Fruit fly (Drosophila melanogaster) whole organism, embryonic: ENCODE results near the gene GlyRS.

Experiments used
- Awh ChIP-seq: fragments of 200-800 bp; sonication (Bioruptor generic); IDR thresholded peaks from 2 replicates; pipeline ENCODE4, ENCODE4 v1.3.6; 2022; ENCODE audit warnings: missing biosample characterization, missing genetic modification characterization
- Bdp1 ChIP-seq: fragments of 200-800 bp; sonication (Bioruptor generic); optimal IDR thresholded peaks from 3 replicates; lab custom pipeline; 2016; ENCODE audit warnings: missing biosample characterization, missing genetic modification characterization
- CG10209 ChIP-seq: fragments of 200-800 bp; sonication (Bioruptor generic); optimal IDR thresholded peaks from 3 replicates; lab custom pipeline; 2017; ENCODE audit warnings: missing biosample characterization, mild to moderate bottlenecking, missing genetic modification characterization, missing genetic modification reagents
- CG11723 ChIP-seq: fragments of 200-800 bp; sonication (Bioruptor generic); optimal IDR thresholded peaks from 2 replicates; lab custom pipeline; 2017; ENCODE audit warnings: missing biosample characterization, mild to moderate bottlenecking, missing genetic modification characterization
- CG12155 ChIP-seq: fragments of 200-800 bp; sonication (Bioruptor generic); optimal IDR thresholded peaks from 3 replicates; lab custom pipeline; 2016; ENCODE audit warnings: missing biosample characterization, missing genetic modification characterization
- CG12299 ChIP-seq: fragments of 200-800 bp; sonication (Bioruptor generic); optimal IDR thresholded peaks from 2 replicates; lab custom pipeline; 2018; ENCODE audit warnings: missing biosample characterization, mild to moderate bottlenecking, missing genetic modification characterization
- CG1233 ChIP-seq: fragments of 200-800 bp; sonication (Bioruptor generic); optimal IDR thresholded peaks from 4 replicates; lab custom pipeline; 2018; ENCODE audit warnings: missing biosample characterization, mild to moderate bottlenecking, missing genetic modification characterization
- CG1603 ChIP-seq: fragments of 200-800 bp; sonication (Bioruptor generic); optimal IDR thresholded peaks from 2 replicates; lab custom pipeline; 2019; ENCODE audit warnings: missing biosample characterization, mild to moderate bottlenecking, missing genetic modification characterization, moderate library complexity
- CG16815 ChIP-seq: fragments of 200-800 bp; sonication (Bioruptor generic); optimal IDR thresholded peaks from 3 replicates; lab custom pipeline; 2017; ENCODE audit warnings: missing biosample characterization, mild to moderate bottlenecking, missing genetic modification characterization
- CG17186 ChIP-seq: fragments of 200-800 bp; sonication (Bioruptor generic); optimal IDR thresholded peaks from 3 replicates; lab custom pipeline; 2017; ENCODE audit warnings: missing biosample characterization, missing genetic modification reagents, missing genetic modification characterization
- CG17328 ChIP-seq: fragments of 200-800 bp; sonication (Bioruptor generic); IDR thresholded peaks from 2 replicates; pipeline ENCODE4 v1.3.6; 2022; ENCODE audit warnings: missing biosample characterization, missing genetic modification characterization
- CG17361 ChIP-seq: fragments of 200-800 bp; sonication (Bioruptor generic); IDR thresholded peaks from 3 replicates; pipeline ENCODE4 v1.3.6; 2022; ENCODE audit warnings: missing biosample characterization, missing genetic modification characterization
- CG17912 ChIP-seq: fragments of 200-800 bp; sonication (Bioruptor generic); optimal IDR thresholded peaks from 2 replicates; lab custom pipeline; 2018; ENCODE audit warnings: missing biosample characterization, mild to moderate bottlenecking, missing genetic modification characterization
- CG1792 ChIP-seq: fragments of 200-800 bp; sonication (Bioruptor generic); optimal IDR thresholded peaks from 2 replicates; lab custom pipeline; 2016; ENCODE audit warnings: missing biosample characterization, missing genetic modification characterization
- CG2116 ChIP-seq: fragments of 200-800 bp; sonication (Bioruptor generic); optimal IDR thresholded peaks from 3 replicates; lab custom pipeline; 2018; ENCODE audit warnings: missing biosample characterization, mild to moderate bottlenecking, missing genetic modification characterization
- CG2199 ChIP-seq: fragments of 200-800 bp; sonication (Bioruptor generic); IDR thresholded peaks from 3 replicates; pipeline ENCODE4 v1.3.6; 2022; ENCODE audit warnings: missing biosample characterization, missing genetic modification characterization
- CG32772 ChIP-seq: fragments of 200-800 bp; sonication (Bioruptor generic); IDR thresholded peaks from 2 replicates; pipeline ENCODE4 v1.3.6; 2022; ENCODE audit warnings: missing biosample characterization, missing genetic modification characterization
- CG4707 ChIP-seq: fragments of 200-800 bp; sonication (Bioruptor generic); optimal IDR thresholded peaks from 2 replicates; lab custom pipeline; 2018; ENCODE audit warnings: missing biosample characterization, mild to moderate bottlenecking, missing genetic modification characterization, moderate library complexity
- CG6272 ChIP-seq: fragments of 200-800 bp; sonication (Bioruptor generic); IDR thresholded peaks from 2 replicates; pipeline ENCODE4 v1.3.6; 2022; ENCODE audit warnings: missing biosample characterization, missing genetic modification characterization
- Dbx ChIP-seq: fragments of 200-800 bp; sonication (Bioruptor generic); IDR thresholded peaks from 3 replicates; pipeline ENCODE4 v1.3.6; 2022; ENCODE audit warnings: missing biosample characterization, missing genetic modification characterization
- Deaf1 ChIP-seq: fragments of 200-800 bp; optimal IDR thresholded peaks from 3 replicates; lab custom pipeline; 2019; ENCODE audit warnings: missing biosample characterization, mild to moderate bottlenecking, missing genetic modification characterization, moderate library complexity
- Dek ChIP-seq: fragments of 200-800 bp; sonication (Bioruptor generic); optimal IDR thresholded peaks from 3 replicates; lab custom pipeline; 2019; ENCODE audit warnings: missing biosample characterization, mild to moderate bottlenecking, missing genetic modification characterization, moderate library complexity
- Doc2 ChIP-seq: fragments of 200-800 bp; sonication (Bioruptor generic); IDR thresholded peaks from 2 replicates; pipeline ENCODE4 v1.3.6; 2022; ENCODE audit warnings: missing biosample characterization, missing genetic modification characterization
- Dref ChIP-seq: fragments of 200-800 bp; sonication (Bioruptor generic); IDR thresholded peaks from 2 replicates; pipeline ENCODE4 v1.3.6; 2022; ENCODE audit warnings: missing biosample characterization, missing genetic modification characterization
- Eip74EF ChIP-seq, 2 experiments: fragments of 200-800 bp in 1 of 2; fragments of >200 bp in 1 of 2; sonication (Bioruptor generic) in 1 of 2; optimal IDR thresholded peaks; 2 replicates each; lab custom pipeline; 2017 to 2019; ENCODE audit warnings: missing biosample characterization in 2 of 2, missing genetic modification characterization in 2 of 2, mild to moderate bottlenecking in 1 of 2, moderate library complexity in 1 of 2
- HLH54F ChIP-seq: fragments of 200-800 bp; sonication (Bioruptor generic); optimal IDR thresholded peaks from 3 replicates; lab custom pipeline; 2016; ENCODE audit warnings: missing biosample characterization, missing genetic modification characterization
- Hand ChIP-seq: fragments of 200-800 bp; sonication (Bioruptor generic); optimal IDR thresholded peaks from 2 replicates; lab custom pipeline; 2017; ENCODE audit warnings: mild to moderate bottlenecking, missing biosample characterization, missing genetic modification reagents, missing genetic modification characterization
- Hr51 ChIP-seq, 2 experiments: fragments of 200-800 bp; sonication (Bioruptor generic); optimal IDR thresholded peaks; 2 replicates in 1 of 2; 3 replicates in 1 of 2; lab custom pipeline; 2016 to 2018; ENCODE audit warnings: missing biosample characterization in 2 of 2, missing genetic modification characterization in 2 of 2, mild to moderate bottlenecking in 1 of 2, moderate library complexity in 1 of 2
- Vsx1 ChIP-seq: fragments of 200-800 bp; sonication (Bioruptor generic); optimal IDR thresholded peaks from 2 replicates; lab custom pipeline; 2017; ENCODE audit warnings: missing biosample characterization, mild to moderate bottlenecking, missing genetic modification characterization, missing genetic modification reagents
- caup ChIP-seq: fragments of 200-800 bp; sonication (Bioruptor generic); optimal IDR thresholded peaks from 3 replicates; lab custom pipeline; 2017; ENCODE audit warnings: missing biosample characterization, mild to moderate bottlenecking, missing genetic modification characterization, moderate library complexity; ENCODE audit not compliant: severe bottlenecking
- crc ChIP-seq: fragments of 200-800 bp; sonication (Bioruptor generic); optimal IDR thresholded peaks from 2 replicates; lab custom pipeline; 2016; ENCODE audit warnings: missing biosample characterization, missing genetic modification characterization
- gem ChIP-seq: fragments of 200-800 bp; sonication (Bioruptor generic); optimal IDR thresholded peaks from 2 replicates; lab custom pipeline; 2019; ENCODE audit warnings: missing biosample characterization, mild to moderate bottlenecking, missing genetic modification characterization, moderate library complexity
- gro ChIP-seq: fragments of 200-800 bp; sonication (Bioruptor generic); optimal IDR thresholded peaks from 2 replicates; lab custom pipeline; 2016; ENCODE audit warnings: missing biosample characterization, missing genetic modification characterization
- hbn ChIP-seq: fragments of 200-800 bp; sonication (Bioruptor generic); IDR thresholded peaks from 2 replicates; pipeline ENCODE4 v1.3.6; 2022; ENCODE audit warnings: missing biosample characterization, missing genetic modification characterization; ENCODE audit not compliant: partially characterized antibody
- kni ChIP-seq: fragments of 200-800 bp; sonication (Bioruptor generic); optimal IDR thresholded peaks from 3 replicates; lab custom pipeline; 2017; ENCODE audit warnings: mild to moderate bottlenecking, missing biosample characterization, missing genetic modification reagents, missing genetic modification characterization
- pan ChIP-seq, 4 experiments: fragments of >200 bp in 3 of 4; fragments of 200-800 bp in 1 of 4; sonication (Bioruptor generic) in 1 of 4; optimal IDR thresholded peaks in 3 of 4; IDR thresholded peaks in 1 of 4; 2 replicates each; pipeline versions ENCODE4 v1.3.6 to Lab custom; 2017 to 2022; ENCODE audit warnings: missing biosample characterization in 2 of 4, missing genetic modification characterization in 2 of 4, mixed read lengths in 1 of 4
- pfk ChIP-seq: fragments of 200-800 bp; sonication (Bioruptor generic); optimal IDR thresholded peaks from 2 replicates; lab custom pipeline; 2018; ENCODE audit warnings: missing biosample characterization, mild to moderate bottlenecking, missing genetic modification characterization, moderate library complexity
- phol ChIP-seq: fragments of 200-800 bp; sonication (Bioruptor generic); optimal IDR thresholded peaks from 3 replicates; lab custom pipeline; 2018; ENCODE audit warnings: missing biosample characterization, mild to moderate bottlenecking, missing genetic modification characterization, moderate library complexity
- rib ChIP-seq: fragments of 200-800 bp; sonication (Bioruptor generic); IDR thresholded peaks from 2 replicates; pipeline ENCODE4 v1.3.6; 2022; ENCODE audit warnings: missing biosample characterization, missing genetic modification characterization
- row ChIP-seq: fragments of 200-800 bp; sonication (Bioruptor generic); IDR thresholded peaks from 3 replicates; pipeline ENCODE4 v1.3.6; 2022; ENCODE audit warnings: missing biosample characterization, missing genetic modification characterization
- run ChIP-seq: fragments of 200-800 bp; sonication (Bioruptor generic); optimal IDR thresholded peaks from 3 replicates; lab custom pipeline; 2018; ENCODE audit warnings: missing biosample characterization, mild to moderate bottlenecking, missing genetic modification characterization
- schlank ChIP-seq: fragments of 200-800 bp; sonication (Bioruptor generic); optimal IDR thresholded peaks from 2 replicates; lab custom pipeline; 2018; ENCODE audit warnings: missing biosample characterization, mild to moderate bottlenecking, missing genetic modification characterization
- sim ChIP-seq: fragments of 200-800 bp; sonication (Bioruptor generic); IDR thresholded peaks from 2 replicates; pipeline ENCODE4 v1.3.6; 2022; ENCODE audit warnings: missing biosample characterization, missing genetic modification characterization
- sima ChIP-seq: fragments of 200-800 bp; sonication (Bioruptor generic); optimal IDR thresholded peaks from 2 replicates; lab custom pipeline; 2016; ENCODE audit warnings: missing biosample characterization, missing genetic modification characterization
- slbo ChIP-seq: fragments of 200-800 bp; sonication (Bioruptor generic); IDR thresholded peaks from 2 replicates; pipeline ENCODE4 v1.3.6; 2022; ENCODE audit warnings: missing biosample characterization, missing genetic modification characterization
- tup ChIP-seq: fragments of 200-800 bp; sonication (Bioruptor generic); optimal IDR thresholded peaks from 2 replicates; lab custom pipeline; 2016; ENCODE audit warnings: missing biosample characterization, mild to moderate bottlenecking, missing genetic modification characterization, moderate library complexity
- unc-4 ChIP-seq: fragments of 200-800 bp; sonication (Bioruptor generic); IDR thresholded peaks from 2 replicates; pipeline ENCODE4 v1.3.6; 2022; ENCODE audit warnings: missing biosample characterization, missing genetic modification characterization; ENCODE audit not compliant: partially characterized antibody

GlyRS gene

DNA sequence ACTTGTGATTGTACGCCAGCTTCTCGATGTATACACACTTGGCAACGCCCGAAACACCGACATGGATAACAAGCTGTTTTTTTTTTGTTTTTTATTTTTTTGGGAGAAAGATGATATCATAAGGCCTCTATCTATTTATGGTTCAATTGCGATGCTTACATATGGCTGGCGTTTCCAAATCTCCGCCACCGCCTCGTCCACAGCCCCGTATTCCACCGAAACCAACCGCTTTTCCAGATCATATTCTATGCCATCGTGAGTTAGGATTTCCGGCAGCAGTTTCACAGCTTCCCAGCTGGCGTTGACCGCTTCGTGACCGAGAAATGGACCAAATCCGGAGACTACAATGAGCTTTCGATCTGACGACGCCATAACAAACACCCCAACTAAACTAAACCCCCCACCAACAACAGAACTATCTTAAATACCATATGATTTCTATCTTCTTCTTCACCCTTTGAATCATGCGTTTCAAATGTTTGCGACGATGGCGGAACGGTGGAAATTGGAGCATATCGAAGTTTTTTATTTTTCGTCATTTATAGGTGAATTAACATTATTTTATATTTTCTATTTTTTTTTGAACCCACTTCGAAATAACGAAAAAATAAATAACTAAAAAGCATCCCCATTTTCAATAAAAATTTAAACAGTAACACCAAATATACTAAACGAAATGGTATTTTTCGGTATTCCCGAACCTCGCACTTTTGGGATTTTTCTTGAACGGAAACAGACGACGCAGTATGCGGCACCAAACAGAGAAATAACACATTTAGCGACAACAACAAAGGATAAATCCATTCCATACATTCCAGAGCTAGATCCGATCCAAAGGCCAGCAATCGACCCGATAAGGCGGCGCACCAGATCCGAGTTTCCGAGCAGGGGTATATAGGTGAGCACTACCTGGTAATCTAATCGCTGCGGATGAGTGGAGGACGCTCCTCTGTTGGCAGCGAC lies 49.0 kb downstream of the GlyRS start, which contains the start of the genes CG32147 and Pex3 (continued):
- TF ChIP-seq CG16815 (GFP tag; lab: Kevin White, UChicago) (no peak), Dbx (no peak), CG11723 (no peak), CG12299 (tag; lab: Kevin White, UChicago) (peak; percentile 8), CG17361 (GFP tag; lab: Robert Waterston, UW) (peak; percentile 47; the same call in 1 of the 3 replicates), Hand (GFP tag; lab: Kevin White, UChicago) (no peak), Hr51 (GFP tag; optimal IDR thresholded peaks at IDR 0.05; lab: Kevin White, UChicago) (no peak), Dek (peak; percentile 1), rib (GFP tag; lab: Robert Waterston, UW) (no peak), crc (GFP tag; lab: Kevin White, UChicago) (no peak), CG1792 (no peak), CG1233 (GFP tag; lab: Kevin White, UChicago) (no peak), sima (no peak), gro (GFP tag; lab: Kevin White, UChicago) (no peak), CG17328 (GFP tag; lab: Robert Waterston, UW) (no peak), tup (GFP tag; lab: Kevin White, UChicago) (no peak), Bdp1 (GFP tag; lab: Kevin White, UChicago) (no peak), Eip74EF (GFP tag; optimal IDR thresholded peaks at IDR 0.05; lab: Kevin White, UChicago) (no peak), CG10209 (GFP tag; lab: Kevin White, UChicago) (no peak), CG2199 (GFP tag; lab: Robert Waterston, UW) (no peak), Awh (GFP tag; lab: Robert Waterston, UW) (no peak), CG4707 (no peak), row (peak; percentile 62), caup (GFP tag; lab: Kevin White, UChicago) (no peak), unc-4 (GFP tag; lab: Robert Waterston, UW) (no peak), pfk (GFP tag; lab: Kevin White, UChicago) (peak; percentile 96), CG2116 (peak; percentile 58), phol (tag; lab: Kevin White, UChicago) (peak; percentile 63), run (tag; lab: Kevin White, UChicago) (no peak), Doc2 (no peak), hbn (GFP tag; lab: Robert Waterston, UW) (no peak; the same call in 1 of the 2 replicates), kni (peak; percentile 25), CG17186 (no peak), schlank (no peak), Dref (GFP tag; lab: Robert Waterston, UW) (no peak), CG17912 (GFP tag; lab: Kevin White, UChicago) (no peak), sim (GFP tag; lab: Robert Waterston, UW) (no peak), Vsx1 (GFP tag; lab: Kevin White, UChicago) (peak; percentile 29), Deaf1 (tag; lab: Kevin White, UChicago) (peak; percentile 32), CG1603 (tag; lab: Kevin White, UChicago) (peak; percentile 89), CG12155 (GFP tag; lab: Kevin White, UChicago) (no peak), CG6272 (GFP tag; lab: Robert Waterston, UW) (no peak), pan (optimal IDR thresholded peaks at IDR 0.05; lab: Kevin White, UChicago) (no peak), pan (GFP tag; optimal IDR thresholded peaks at IDR 0.05 in 1 of 2, IDR thresholded peaks at IDR 0.05 in 1 of 2) (no peak), HLH54F (GFP tag; lab: Kevin White, UChicago) (no peak), slbo (GFP tag; lab: Robert Waterston, UW) (no peak), gem (tag; lab: Kevin White, UChicago) (peak; percentile 16), CG32772 (GFP tag; lab: Robert Waterston, UW) (no peak)
